Fruit fly (Drosophila melanogaster): ENCODE data around the gene Trf2.

The Trf2 gene

dm6 chrX:8455019-8455555, 46.0 kb downstream of the Trf2 start, which contains the start of gene org-1 (continued):
- TF ChIP-seq insv (GFP tag; optimal IDR thresholded peaks at IDR 0.05) (peak in 1 of 2 experiments; percentile 50), mirr (GFP tag; optimal IDR thresholded peaks at IDR 0.05) (peak; percentile 78), br (optimal IDR thresholded peaks at IDR 0.05) (no peak), B-H2 (GFP tag; optimal IDR thresholded peaks at IDR 0.05) (peak; percentile 84), CG10431 (GFP tag; optimal IDR thresholded peaks at IDR 0.05) (peak; percentile 88), aop (GFP tag; IDR thresholded peaks at IDR 0.05) (peak; percentile 93), CG1603 (tag; optimal IDR thresholded peaks at IDR 0.05) (peak; percentile 97), CG6689 (GFP tag; IDR thresholded peaks at IDR 0.05) (peak; percentile 98), p53 (GFP tag; optimal IDR thresholded peaks at IDR 0.05) (no peak), stc (GFP tag; IDR thresholded peaks at IDR 0.05) (peak; percentile 96), Dbx (GFP tag; IDR thresholded peaks at IDR 0.05) (peak; percentile 94), tin (GFP tag; optimal IDR thresholded peaks at IDR 0.05) (peak; percentile 95), CG2712 (tag; optimal IDR thresholded peaks at IDR 0.05) (peak; percentile 97), CG10462 (GFP tag; optimal IDR thresholded peaks at IDR 0.05) (peak; percentile 91), sim (GFP tag; IDR thresholded peaks at IDR 0.05) (peak; percentile 97), Dek (tag; optimal IDR thresholded peaks at IDR 0.05) (peak; percentile 91), Nf-YA (GFP tag; IDR thresholded peaks at IDR 0.05) (peak; percentile 92), Ravus (GFP tag; IDR thresholded peaks at IDR 0.05) (peak; percentile 93), Sin3A (optimal IDR thresholded peaks at IDR 0.05) (no peak), wek (GFP tag; optimal IDR thresholded peaks at IDR 0.05) (peak; percentile 74), CG14710 (tag; optimal IDR thresholded peaks at IDR 0.05) (peak; percentile 95), CG18262 (tag; optimal IDR thresholded peaks at IDR 0.05) (peak; percentile 96), CG9437 (GFP tag; optimal IDR thresholded peaks at IDR 0.05) (peak; percentile 79), CG4854 (GFP tag; optimal IDR thresholded peaks at IDR 0.05) (peak; percentile 77), Bteb2 (GFP tag; optimal IDR thresholded peaks at IDR 0.05) (peak; percentile 69), zfh2 (GFP tag; optimal IDR thresholded peaks at IDR 0.05) (peak; percentile 37), Lhr (GFP tag; optimal IDR thresholded peaks at IDR 0.05) (peak; percentile 85), CG9727 (GFP tag; optimal IDR thresholded peaks at IDR 0.05) (peak; percentile 97), dmrt99B (tag; optimal IDR thresholded peaks at IDR 0.05) (peak; percentile 95), CG10267 (tag; optimal IDR thresholded peaks at IDR 0.05) (peak; percentile 90), Eip74EF (GFP tag; optimal IDR thresholded peaks at IDR 0.05) (peak in 1 of 2 experiments; percentile 88), dysf (GFP tag; IDR thresholded peaks at IDR 0.05) (peak; percentile 98), CG14441 (GFP tag; IDR thresholded peaks at IDR 0.05) (peak; percentile 98), Dip3 (GFP tag; optimal IDR thresholded peaks at IDR 0.05) (peak; percentile 70), CG14965 (GFP tag; optimal IDR thresholded peaks at IDR 0.05; ENCODE audit: borderline replicate concordance) (no peak), CG9817 (tag; optimal IDR thresholded peaks at IDR 0.05) (peak; percentile 96), pnt (GFP tag; optimal IDR thresholded peaks at IDR 0.05) (peak; percentile 92), dmrt11E (tag; optimal IDR thresholded peaks at IDR 0.05) (peak; percentile 98), CG3281 (GFP tag; optimal IDR thresholded peaks at IDR 0.05) (peak; percentile 88), klu (GFP tag; IDR thresholded peaks at IDR 0.05) (peak; percentile 94), nmo (GFP tag; optimal IDR thresholded peaks at IDR 0.05) (peak; percentile 97), CG17328 (GFP tag; IDR thresholded peaks at IDR 0.05) (peak; percentile 98), CG6254 (GFP tag; optimal IDR thresholded peaks at IDR 0.05) (peak; percentile 92), TFAM (GFP tag; optimal IDR thresholded peaks at IDR 0.05) (peak; percentile 61), zfh1 (GFP tag; IDR thresholded peaks at IDR 0.05) (peak; percentile 99), CG12391 (tag; optimal IDR thresholded peaks at IDR 0.05) (peak; percentile 94), Ada2b (GFP tag; IDR thresholded peaks at IDR 0.05) (peak; percentile 98), grn (GFP tag; optimal IDR thresholded peaks at IDR 0.05) (peak; percentile 51), Blimp-1 (GFP tag; optimal IDR thresholded peaks at IDR 0.05) (peak; percentile 94), Atf3 (GFP tag; optimal IDR thresholded peaks at IDR 0.05) (peak; percentile 86), chif (GFP tag; optimal IDR thresholded peaks at IDR 0.05) (peak; percentile 82 to 95)

All from whole organism, embryonic.